Fruit fly (Drosophila melanogaster) whole organism, prepupa: Measurements from ENCODE around the gene CG5177.

ENCODE experiments used
- Eip93F ChIP-seq: fragments of 200-800 bp; sonication (Bioruptor generic); optimal IDR thresholded peaks from 2 replicates; lab custom pipeline; 2016; ENCODE audit warnings: missing biosample characterization, mild to moderate bottlenecking, missing genetic modification characterization
- Ets96B ChIP-seq: fragments of 200-800 bp; optimal IDR thresholded peaks from 2 replicates; lab custom pipeline; 2019; ENCODE audit warnings: missing biosample characterization, mild to moderate bottlenecking, missing genetic modification characterization, moderate library complexity
- Hr38 ChIP-seq: sonication (Bioruptor generic); optimal IDR thresholded peaks from 2 replicates; lab custom pipeline; 2016; ENCODE audit warnings: missing biosample characterization, missing genetic modification characterization
- Sox14 ChIP-seq: fragments of 200-800 bp; sonication (Bioruptor generic); optimal IDR thresholded peaks from 3 replicates; lab custom pipeline; 2016; ENCODE audit warnings: missing biosample characterization, missing genetic modification characterization
- Sox15 ChIP-seq: fragments of 200-800 bp; sonication (Bioruptor generic); optimal IDR thresholded peaks from 3 replicates; lab custom pipeline; 2016; ENCODE audit warnings: missing biosample characterization, missing genetic modification characterization
- cyc ChIP-seq: fragments of 200-800 bp; sonication (Bioruptor generic); optimal IDR thresholded peaks from 3 replicates; lab custom pipeline; 2016; ENCODE audit warnings: missing biosample characterization, missing genetic modification characterization
- net ChIP-seq: fragments of 200-800 bp; sonication (Bioruptor generic); optimal IDR thresholded peaks from 3 replicates; lab custom pipeline; 2016; ENCODE audit warnings: missing biosample characterization, missing genetic modification characterization

DNA sequence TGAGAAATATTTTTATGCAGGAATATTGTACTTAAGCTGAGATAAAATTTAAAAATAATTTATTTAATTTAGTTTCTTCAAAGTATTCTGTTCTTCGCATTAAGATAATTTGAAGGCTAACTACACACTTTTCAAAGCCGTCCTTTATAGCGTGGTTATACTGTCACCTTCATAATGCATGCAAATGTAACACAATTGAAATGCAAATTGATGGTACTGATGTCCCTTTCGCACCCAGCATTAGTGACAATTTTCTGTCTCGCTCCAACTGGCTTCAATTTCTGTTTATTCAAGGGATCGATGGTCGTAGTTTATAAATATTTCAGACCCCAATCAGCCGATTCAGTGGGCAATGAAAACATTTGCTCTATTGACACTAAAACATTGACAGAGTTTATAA is 33.5 kb downstream of the CG5177 start:
- TF ChIP-seq net (GFP tag; lab: Kevin White, UChicago): no peak
- no peak for TF ChIP-seq Eip93F (GFP tag; lab: Kevin White, UChicago)
- TF ChIP-seq cyc (GFP tag; lab: Kevin White, UChicago): no peak
- no peak for TF ChIP-seq Hr38
- no peak for TF ChIP-seq Ets96B
- TF ChIP-seq Sox15 (GFP tag; lab: Kevin White, UChicago): no peak
- no peak for TF ChIP-seq Sox14 (GFP tag; lab: Kevin White, UChicago)
